In the genomic region with DNA sequence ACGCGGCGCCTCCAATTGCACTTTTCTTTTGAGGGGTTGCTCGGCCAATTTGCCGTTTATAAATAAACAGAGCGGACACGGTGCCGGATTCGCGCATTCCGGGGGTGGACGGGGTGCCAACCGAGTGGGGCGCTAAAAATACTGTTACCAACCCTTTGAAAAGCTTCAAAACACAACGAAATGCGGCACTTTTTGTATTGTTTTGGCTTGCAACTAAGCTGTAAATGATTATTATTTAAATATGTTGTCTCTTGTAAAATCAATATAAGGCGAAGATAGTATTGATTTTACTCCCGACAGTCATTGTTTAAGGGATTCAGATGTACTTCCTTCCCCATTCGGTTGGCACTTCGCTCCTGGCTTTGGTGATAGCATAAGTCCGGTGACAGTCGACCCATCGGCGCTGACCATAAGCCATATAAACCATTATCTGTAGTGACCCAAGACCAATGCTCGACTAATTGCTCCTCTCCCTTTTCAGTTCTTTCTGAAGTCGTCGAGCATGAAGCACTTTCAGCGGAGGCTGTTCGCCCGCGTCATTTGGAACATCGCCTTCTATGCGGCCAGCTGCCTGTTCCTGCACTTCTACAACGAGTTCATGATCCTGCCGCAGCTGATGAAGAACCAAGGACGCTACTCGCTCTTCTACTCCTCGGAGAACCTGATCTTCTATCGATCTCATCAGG, we compare ENCODE assay signal across 2 fruit fly cellular contexts.
TF ChIP-seq lines count a peak whose summit lies in the region.

A gene (minus strand): TSS at position 8 of the 686 bp plus-strand sequence.

TF ChIP-seq in whole organism, embryonic, 481 proteins besides CTCF, POLR2A, EP300 and RAD21 (continued from another document and continues in another):
- TF ChIP-seq slou (GFP tag; optimal IDR thresholded peaks at IDR 0.05; lab: Kevin White, UChicago) (no peak), ab (GFP tag; optimal IDR thresholded peaks at IDR 0.05; lab: Kevin White, UChicago) (no peak), PHDP (tag; optimal IDR thresholded peaks at IDR 0.05; lab: Kevin White, UChicago) (no peak), CG43689 (GFP tag; IDR thresholded peaks at IDR 0.05; lab: Robert Waterston, UW) (no peak), ap (GFP tag; IDR thresholded peaks at IDR 0.05; lab: Robert Waterston, UW) (no peak), Dref (GFP tag; IDR thresholded peaks at IDR 0.05; lab: Robert Waterston, UW) (no peak), CG18476 (GFP tag; optimal IDR thresholded peaks at IDR 0.05; lab: Kevin White, UChicago) (no peak), eyg (GFP tag; optimal IDR thresholded peaks at IDR 0.05; lab: Kevin White, UChicago) (no peak), Hmr (GFP tag; optimal IDR thresholded peaks at IDR 0.05; lab: Kevin White, UChicago) (peak; percentile 28), CG12219 (GFP tag; optimal IDR thresholded peaks at IDR 0.05; lab: Kevin White, UChicago) (no peak), sd (tag; optimal IDR thresholded peaks at IDR 0.05; lab: Kevin White, UChicago) (peak; percentile 71), CG2116 (GFP tag; optimal IDR thresholded peaks at IDR 0.05; lab: Kevin White, UChicago) (no peak), dimm (GFP tag; IDR thresholded peaks at IDR 0.05; lab: Robert Waterston, UW) (no peak), CG8290 (GFP tag; optimal IDR thresholded peaks at IDR 0.05; lab: Kevin White, UChicago) (no peak), CG8290 (tag; optimal IDR thresholded peaks at IDR 0.05; lab: Kevin White, UChicago) (peak in 1 of 2 experiments; percentile 66), Asciz (GFP tag; optimal IDR thresholded peaks at IDR 0.05; lab: Kevin White, UChicago) (no peak), Sox100B (GFP tag; optimal IDR thresholded peaks at IDR 0.05; lab: Kevin White, UChicago) (no peak), Six4 (GFP tag; optimal IDR thresholded peaks at IDR 0.05; lab: Kevin White, UChicago) (no peak), CG18262 (tag; optimal IDR thresholded peaks at IDR 0.05; lab: Kevin White, UChicago) (peak; percentile 10), Gug (GFP tag; IDR thresholded peaks at IDR 0.05; lab: Robert Waterston, UW) (peak; percentile 68), CG1792 (GFP tag; optimal IDR thresholded peaks at IDR 0.05; lab: Kevin White, UChicago) (no peak), CG14441 (GFP tag; IDR thresholded peaks at IDR 0.05; lab: Robert Waterston, UW) (peak; percentile 37; the same call in 1 of the 2 replicates), CG12942 (GFP tag; optimal IDR thresholded peaks at IDR 0.05; lab: Kevin White, UChicago) (no peak), MESR4 (GFP tag; optimal IDR thresholded peaks at IDR 0.05; lab: Kevin White, UChicago) (no peak), CG34422 (GFP tag; IDR thresholded peaks at IDR 0.05; lab: Robert Waterston, UW) (peak; percentile 51; the same call in 1 of the 3 replicates), kah (GFP tag; optimal IDR thresholded peaks at IDR 0.05; lab: Kevin White, UChicago) (no peak), tap (tag; optimal IDR thresholded peaks at IDR 0.05; lab: Kevin White, UChicago) (no peak), CG16813 (GFP tag; IDR thresholded peaks at IDR 0.05; lab: Robert Waterston, UW; ENCODE audit: partially characterized antibody) (peak; percentile 6; the same call in 1 of the 3 replicates), NC2α (GFP tag; optimal IDR thresholded peaks at IDR 0.05; lab: Kevin White, UChicago) (no peak), unpg (GFP tag; optimal IDR thresholded peaks at IDR 0.05; lab: Kevin White, UChicago) (peak; percentile 2), CG10274 (GFP tag; optimal IDR thresholded peaks at IDR 0.05; lab: Kevin White, UChicago) (no peak), CG2678 (tag; optimal IDR thresholded peaks at IDR 0.05; lab: Kevin White, UChicago) (peak; percentile 52), bcd (GFP tag; optimal IDR thresholded peaks at IDR 0.05; lab: Kevin White, UChicago) (peak; percentile 31), Rfx (GFP tag; IDR thresholded peaks at IDR 0.05; lab: Robert Waterston, UW) (peak; percentile 74), CG6854 (GFP tag; optimal IDR thresholded peaks at IDR 0.05; lab: Kevin White, UChicago) (no peak), ase (GFP tag; IDR thresholded peaks at IDR 0.05; lab: Robert Waterston, UW) (no peak), Antp (GFP tag; optimal IDR thresholded peaks at IDR 0.05; lab: Kevin White, UChicago) (peak; percentile 26), CG2889 (GFP tag; IDR thresholded peaks at IDR 0.05; lab: Robert Waterston, UW) (no peak), CG9817 (tag; optimal IDR thresholded peaks at IDR 0.05; lab: Kevin White, UChicago) (no peak), lola (GFP tag; optimal IDR thresholded peaks at IDR 0.05; lab: Kevin White, UChicago) (no peak), Nf-YC (tag; optimal IDR thresholded peaks at IDR 0.05; lab: Kevin White, UChicago) (no peak), CG4360 (GFP tag; IDR thresholded peaks at IDR 0.05; lab: Robert Waterston, UW) (no peak), CG12236 (GFP tag; optimal IDR thresholded peaks at IDR 0.05; lab: Kevin White, UChicago) (no peak), Pdp1 (GFP tag; optimal IDR thresholded peaks at IDR 0.05; lab: Kevin White, UChicago) (peak; percentile 5 to 42), nom (GFP tag; optimal IDR thresholded peaks at IDR 0.05; lab: Kevin White, UChicago) (no peak), CG17359 (tag; optimal IDR thresholded peaks at IDR 0.05; lab: Kevin White, UChicago) (peak; percentile 15), Elba2 (GFP tag; optimal IDR thresholded peaks at IDR 0.05; lab: Kevin White, UChicago) (no peak), oc (tag; optimal IDR thresholded peaks at IDR 0.05; lab: Kevin White, UChicago) (no peak), B-H1 (GFP tag; IDR thresholded peaks at IDR 0.05; lab: Robert Waterston, UW) (no peak; the same call in 2 of the 3 replicates), CkIIα-i1 (GFP tag; IDR thresholded peaks at IDR 0.05; lab: Robert Waterston, UW) (no peak), Dip2 (GFP tag; IDR thresholded peaks at IDR 0.05; lab: Robert Waterston, UW) (no peak), usp (GFP tag; optimal IDR thresholded peaks at IDR 0.05; lab: Kevin White, UChicago) (no peak), CG12391 (tag; optimal IDR thresholded peaks at IDR 0.05; lab: Kevin White, UChicago) (peak; percentile 5), CG5953 (GFP tag; IDR thresholded peaks at IDR 0.05; lab: Robert Waterston, UW) (no peak), Mrtf (GFP tag; IDR thresholded peaks at IDR 0.05; lab: Robert Waterston, UW) (no peak), Oaz (GFP tag; IDR thresholded peaks at IDR 0.05; lab: Robert Waterston, UW) (no peak), CG15011 (GFP tag; optimal IDR thresholded peaks at IDR 0.05; lab: Kevin White, UChicago) (no peak), ssp (GFP tag; IDR thresholded peaks at IDR 0.05; lab: Robert Waterston, UW) (no peak), mld (GFP tag; IDR thresholded peaks at IDR 0.05; lab: Robert Waterston, UW; ENCODE audit: partially characterized antibody) (no peak), C15 (GFP tag; IDR thresholded peaks at IDR 0.05; lab: Robert Waterston, UW) (no peak), rib (GFP tag; IDR thresholded peaks at IDR 0.05; lab: Robert Waterston, UW) (no peak; the same call in 1 of the 2 replicates), CG3407 (GFP tag; optimal IDR thresholded peaks at IDR 0.05; lab: Kevin White, UChicago) (no peak), Meics (GFP tag; optimal IDR thresholded peaks at IDR 0.05; lab: Kevin White, UChicago) (peak; percentile 36), CG17802 (tag; optimal IDR thresholded peaks at IDR 0.05; lab: Kevin White, UChicago) (no peak)

TF ChIP-seq in whole organism, prepupa, 60 proteins besides CTCF, POLR2A, EP300 and RAD21 (continued from another document):
- TF ChIP-seq dac (GFP tag; optimal IDR thresholded peaks at IDR 0.05; lab: Kevin White, UChicago) (no peak), Eip93F (GFP tag; optimal IDR thresholded peaks at IDR 0.05; lab: Kevin White, UChicago) (no peak), Hr39 (GFP tag; optimal IDR thresholded peaks at IDR 0.05; lab: Kevin White, UChicago) (peak; percentile 60), acj6 (GFP tag; optimal IDR thresholded peaks at IDR 0.05; lab: Kevin White, UChicago) (peak; percentile 47), CG6792 (GFP tag; optimal IDR thresholded peaks at IDR 0.05; lab: Kevin White, UChicago) (peak; percentile 42), Eip78C (GFP tag; lab: Kevin White, UChicago) (peak; percentile 83), CG3919 (GFP tag; optimal IDR thresholded peaks at IDR 0.05; lab: Kevin White, UChicago) (peak; percentile 49), CG16779 (tag; optimal IDR thresholded peaks at IDR 0.05; lab: Kevin White, UChicago) (no peak), CG6163 (GFP tag; IDR thresholded peaks at IDR 0.05; lab: Robert Waterston, UW) (no peak), CG9139 (GFP tag; optimal IDR thresholded peaks at IDR 0.05; lab: Kevin White, UChicago) (no peak), eg (GFP tag; IDR thresholded peaks at IDR 0.05; lab: Robert Waterston, UW) (peak; percentile 61; the same call in 2 of the 3 replicates)
TF ChIP-seq in whole organism, prepupa: peak in this region for 38.
